Worm (Caenorhabditis elegans) whole organism, L2 larva: Measurements from ENCODE around the gene sex-1.

Experiments
- R02D3.7 ChIP-seq: fragments of 150-350 bp; optimal IDR thresholded peaks from 2 replicates; lab custom pipeline; 2014; ENCODE audit warnings: missing biosample characterization, missing genetic modification characterization
- ama-1 ChIP-seq: fragments of 150-350 bp; optimal IDR thresholded peaks from 2 replicates; lab custom pipeline; 2018; ENCODE audit warnings: inconsistent platforms
- egl-27 ChIP-seq: sonication (generic microtip); optimal IDR thresholded peaks from 3 replicates; lab custom pipeline; 2017; ENCODE audit warnings: missing biosample characterization, missing genetic modification reagents, missing genetic modification characterization
- mdl-1 ChIP-seq, 2 experiments: fragments of 150-350 bp in 1 of 2; sonication (generic microtip) in 1 of 2; optimal IDR thresholded peaks; 2 replicates each; lab custom pipeline; 2017; ENCODE audit warnings: missing biosample characterization in 2 of 2, missing genetic modification characterization in 2 of 2
- nhr-237 ChIP-seq: fragments of 150-350 bp; optimal IDR thresholded peaks from 2 replicates; lab custom pipeline; 2014; ENCODE audit warnings: missing biosample characterization, missing genetic modification characterization
- nhr-25 ChIP-seq: fragments of 150-350 bp; sonication (generic microtip); optimal IDR thresholded peaks from 3 replicates; lab custom pipeline; 2014; ENCODE audit warnings: missing biosample characterization, missing genetic modification characterization
- sem-4 ChIP-seq: fragments of 150-350 bp; optimal IDR thresholded peaks from 2 replicates; lab custom pipeline; 2014; ENCODE audit warnings: missing biosample characterization, missing genetic modification reagents, missing genetic modification characterization
- skn-1 ChIP-seq: sonication (generic microtip); optimal IDR thresholded peaks from 2 replicates; lab custom pipeline; 2017; ENCODE audit warnings: missing biosample characterization, missing genetic modification characterization
- zag-1 ChIP-seq: fragments of 150-350 bp; optimal IDR thresholded peaks from 2 replicates; lab custom pipeline; 2014; ENCODE audit warnings: missing biosample characterization, missing genetic modification characterization

DNA sequence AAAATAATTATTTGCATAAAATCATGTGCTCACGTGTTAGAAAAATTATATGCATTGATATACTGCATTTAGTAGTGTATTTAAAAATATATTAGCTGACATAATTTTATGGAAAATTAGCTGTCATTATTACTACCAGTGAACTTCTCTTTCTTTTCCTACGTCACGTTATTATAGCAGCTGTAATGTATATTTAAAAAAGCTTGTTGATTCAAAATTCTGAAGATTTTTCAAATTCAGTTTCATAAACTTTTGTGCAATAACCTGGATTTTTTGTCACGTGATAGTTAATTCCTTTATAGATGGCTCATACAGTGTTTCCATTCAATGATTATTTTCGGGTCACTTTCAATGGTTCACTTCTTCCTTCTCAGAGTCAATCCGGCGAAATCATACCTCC, 7.2 kb upstream of the sex-1 start, which contains the start of gene F44A6.3:
- TF ChIP-seq nhr-25 (tag; lab: Kevin White, UChicago), result no peak
- TF ChIP-seq mdl-1 (tag; optimal IDR thresholded peaks at IDR 0.05; lab: Kevin White, UChicago), result no peak
- TF ChIP-seq ama-1 (lab: Kevin White, UChicago), result no peak
- TF ChIP-seq sem-4 (tag; lab: Kevin White, UChicago), result no peak
- no peak for TF ChIP-seq skn-1 (tag; lab: Kevin White, UChicago)
- no peak for TF ChIP-seq egl-27 (tag; lab: Kevin White, UChicago)
- TF ChIP-seq R02D3.7 (tag; lab: Kevin White, UChicago), result no peak
- no peak for TF ChIP-seq zag-1 (tag; lab: Kevin White, UChicago)
- TF ChIP-seq nhr-237 (tag; lab: Kevin White, UChicago), result no peak
